Fruit fly (Drosophila melanogaster) whole organism, embryonic: ENCODE data around the gene Cdc5.

ENCODE experiments used
- Atf6 ChIP-seq: fragments of 200-800 bp; sonication (Bioruptor generic); IDR thresholded peaks from 2 replicates; pipeline ENCODE4 v1.3.6; 2022; ENCODE audit warnings: missing biosample characterization, missing genetic modification characterization
- B-H2 ChIP-seq: fragments of 200-800 bp; sonication (Bioruptor generic); optimal IDR thresholded peaks from 2 replicates; lab custom pipeline; 2018; ENCODE audit warnings: missing biosample characterization, mild to moderate bottlenecking, missing genetic modification characterization
- CG10979 ChIP-seq: fragments of 200-800 bp; sonication (Bioruptor generic); optimal IDR thresholded peaks from 2 replicates; lab custom pipeline; 2018; ENCODE audit warnings: missing biosample characterization, mild to moderate bottlenecking, missing genetic modification characterization, moderate library complexity
- CG12071 ChIP-seq: fragments of 200-800 bp; sonication (Bioruptor generic); optimal IDR thresholded peaks from 3 replicates; lab custom pipeline; 2018; ENCODE audit warnings: missing biosample characterization, mild to moderate bottlenecking, missing genetic modification characterization
- CG12659 ChIP-seq: fragments of 200-800 bp; sonication (Bioruptor generic); optimal IDR thresholded peaks from 3 replicates; lab custom pipeline; 2017; ENCODE audit warnings: mild to moderate bottlenecking, missing biosample characterization, missing genetic modification reagents, missing genetic modification characterization
- CG12769 ChIP-seq: fragments of 200-800 bp; sonication (Bioruptor generic); optimal IDR thresholded peaks from 2 replicates; lab custom pipeline; 2019; ENCODE audit warnings: missing biosample characterization, mild to moderate bottlenecking, missing genetic modification characterization, moderate library complexity
- CG13287 ChIP-seq: fragments of 200-800 bp; sonication (Bioruptor generic); IDR thresholded peaks from 2 replicates; pipeline ENCODE4 v1.3.6; 2022; ENCODE audit warnings: missing biosample characterization, missing genetic modification characterization; ENCODE audit not compliant: partially characterized antibody
- CG13424 ChIP-seq: fragments of 200-800 bp; sonication (Bioruptor generic); optimal IDR thresholded peaks from 2 replicates; lab custom pipeline; 2019; ENCODE audit warnings: missing biosample characterization, mild to moderate bottlenecking, missing genetic modification characterization, moderate library complexity
- CG13894 ChIP-seq: fragments of 200-800 bp; sonication (Bioruptor generic); optimal IDR thresholded peaks from 3 replicates; lab custom pipeline; 2018; ENCODE audit warnings: missing biosample characterization, mild to moderate bottlenecking, missing genetic modification characterization, moderate library complexity
- CG14441 ChIP-seq: fragments of 200-800 bp; sonication (Bioruptor generic); IDR thresholded peaks from 2 replicates; pipeline ENCODE4 v1.3.6; 2022; ENCODE audit warnings: missing biosample characterization, missing genetic modification characterization
- CG15514 ChIP-seq: fragments of 200-800 bp; sonication (Bioruptor generic); optimal IDR thresholded peaks from 3 replicates; lab custom pipeline; 2017; ENCODE audit warnings: missing biosample characterization, missing genetic modification characterization, mild to moderate bottlenecking, moderate library complexity, missing genetic modification reagents
- CG16813 ChIP-seq: fragments of 200-800 bp; sonication (Bioruptor generic); IDR thresholded peaks from 3 replicates; pipeline ENCODE4 v1.3.6; 2022; ENCODE audit warnings: missing biosample characterization, missing genetic modification characterization; ENCODE audit not compliant: partially characterized antibody
- CG17359 ChIP-seq: fragments of 200-800 bp; sonication (Bioruptor generic); optimal IDR thresholded peaks from 3 replicates; lab custom pipeline; 2018; ENCODE audit warnings: missing biosample characterization, mild to moderate bottlenecking, missing genetic modification characterization, moderate library complexity
- CG17385 ChIP-seq: fragments of 200-800 bp; sonication (Bioruptor generic); optimal IDR thresholded peaks from 3 replicates; lab custom pipeline; 2018; ENCODE audit warnings: missing biosample characterization, mild to moderate bottlenecking, missing genetic modification characterization
- CG17829 ChIP-seq: fragments of 200-800 bp; optimal IDR thresholded peaks from 2 replicates; lab custom pipeline; 2019; ENCODE audit warnings: missing biosample characterization, mild to moderate bottlenecking, missing genetic modification characterization, moderate library complexity
- CG2120 ChIP-seq: fragments of 200-800 bp; sonication (Bioruptor generic); optimal IDR thresholded peaks from 3 replicates; lab custom pipeline; 2016; ENCODE audit warnings: missing biosample characterization, missing genetic modification characterization
- CG2199 ChIP-seq: fragments of 200-800 bp; sonication (Bioruptor generic); IDR thresholded peaks from 3 replicates; pipeline ENCODE4 v1.3.6; 2022; ENCODE audit warnings: missing biosample characterization, missing genetic modification characterization
- CG32532 ChIP-seq: fragments of 200-800 bp; sonication (Bioruptor generic); IDR thresholded peaks from 2 replicates; pipeline ENCODE4 v1.3.6; 2022; ENCODE audit warnings: missing biosample characterization, missing genetic modification characterization
- CG3281 ChIP-seq: fragments of 200-800 bp; sonication (Bioruptor generic); optimal IDR thresholded peaks from 3 replicates; lab custom pipeline; 2017; ENCODE audit warnings: missing biosample characterization, mild to moderate bottlenecking, missing genetic modification characterization
- CG7987 ChIP-seq: fragments of 200-800 bp; sonication (Bioruptor generic); optimal IDR thresholded peaks from 2 replicates; lab custom pipeline; 2018; ENCODE audit warnings: missing biosample characterization, mild to moderate bottlenecking, missing genetic modification characterization, moderate library complexity
- CG9727 ChIP-seq: fragments of 200-800 bp; sonication (Bioruptor generic); optimal IDR thresholded peaks from 3 replicates; lab custom pipeline; 2017; ENCODE audit warnings: missing biosample characterization, mild to moderate bottlenecking, missing genetic modification characterization
- CHES-1-like ChIP-seq: fragments of 200-800 bp; sonication (Bioruptor generic); optimal IDR thresholded peaks from 2 replicates; lab custom pipeline; 2016; ENCODE audit warnings: missing biosample characterization, missing genetic modification characterization
- Ets65A ChIP-seq: fragments of 200-800 bp; sonication (Bioruptor generic); peaks from one replicate; lab custom pipeline; 2016; ENCODE audit warnings: missing biosample characterization, missing genetic modification characterization
- Fer1 ChIP-seq: fragments of 200-800 bp; sonication (Bioruptor generic); optimal IDR thresholded peaks from 2 replicates; lab custom pipeline; 2017; ENCODE audit warnings: missing biosample characterization, mild to moderate bottlenecking, missing genetic modification characterization
- GATAe ChIP-seq: fragments of 200-800 bp; sonication (Bioruptor generic); conservative IDR thresholded peaks from 2 replicates; pipeline ENCODE4 v1.3.6; 2022; ENCODE audit warnings: missing biosample characterization, missing genetic modification characterization
- HLHmδ ChIP-seq: fragments of 200-800 bp; sonication (Bioruptor generic); optimal IDR thresholded peaks from 2 replicates; lab custom pipeline; 2018; ENCODE audit warnings: missing biosample characterization, mild to moderate bottlenecking, missing genetic modification characterization, moderate library complexity
- Hand ChIP-seq: fragments of 200-800 bp; sonication (Bioruptor generic); optimal IDR thresholded peaks from 2 replicates; lab custom pipeline; 2017; ENCODE audit warnings: mild to moderate bottlenecking, missing biosample characterization, missing genetic modification reagents, missing genetic modification characterization
- Hr39 ChIP-seq: fragments of >200 bp; optimal IDR thresholded peaks from 2 replicates; lab custom pipeline; 2017
- Med ChIP-seq: fragments of 200-800 bp; sonication (Bioruptor generic); peaks from one replicate; lab custom pipeline; 2016; ENCODE audit warnings: missing biosample characterization, missing genetic modification characterization, mild to moderate bottlenecking, inconsistent platforms, moderate library complexity
- Meics ChIP-seq: fragments of 200-800 bp; sonication (Bioruptor generic); optimal IDR thresholded peaks from 2 replicates; lab custom pipeline; 2017; ENCODE audit warnings: missing biosample characterization, mild to moderate bottlenecking, missing genetic modification characterization
- Nf-YC ChIP-seq: fragments of 200-800 bp; optimal IDR thresholded peaks from 3 replicates; lab custom pipeline; 2019; ENCODE audit warnings: missing biosample characterization, mild to moderate bottlenecking, missing genetic modification characterization, moderate library complexity
- Pdp1 ChIP-seq, 2 experiments: fragments of 200-800 bp; sonication (Bioruptor generic); optimal IDR thresholded peaks; 3 replicates each; lab custom pipeline; 2016; ENCODE audit warnings: missing biosample characterization in 2 of 2, missing genetic modification characterization in 2 of 2, mild to moderate bottlenecking in 1 of 2, moderate library complexity in 1 of 2
- az2 ChIP-seq: fragments of 200-800 bp; sonication (Bioruptor generic); optimal IDR thresholded peaks from 3 replicates; lab custom pipeline; 2016; ENCODE audit warnings: missing biosample characterization, missing genetic modification characterization
- caup ChIP-seq: fragments of 200-800 bp; sonication (Bioruptor generic); optimal IDR thresholded peaks from 3 replicates; lab custom pipeline; 2017; ENCODE audit warnings: missing biosample characterization, mild to moderate bottlenecking, missing genetic modification characterization, moderate library complexity; ENCODE audit not compliant: severe bottlenecking
- corto ChIP-seq: fragments of 200-800 bp; sonication (Bioruptor generic); optimal IDR thresholded peaks from 2 replicates; lab custom pipeline; 2016; ENCODE audit warnings: missing biosample characterization, mild to moderate bottlenecking, missing genetic modification characterization, moderate library complexity
- cwo ChIP-seq: fragments of 200-800 bp; sonication (Bioruptor generic); optimal IDR thresholded peaks from 3 replicates; lab custom pipeline; 2017; ENCODE audit warnings: missing biosample characterization, missing genetic modification characterization, mild to moderate bottlenecking, moderate library complexity, missing genetic modification reagents
- dmrt99B ChIP-seq: fragments of 200-800 bp; sonication (Bioruptor generic); optimal IDR thresholded peaks from 2 replicates; lab custom pipeline; 2018; ENCODE audit warnings: missing biosample characterization, mild to moderate bottlenecking, missing genetic modification characterization, moderate library complexity
- grau ChIP-seq: fragments of 200-800 bp; optimal IDR thresholded peaks from 3 replicates; lab custom pipeline; 2019; ENCODE audit warnings: missing biosample characterization, mild to moderate bottlenecking, missing genetic modification characterization, moderate library complexity
- ham ChIP-seq: fragments of 200-800 bp; sonication (Bioruptor generic); IDR thresholded peaks from 2 replicates; pipeline ENCODE4 v1.3.6; 2022; ENCODE audit warnings: missing biosample characterization, missing genetic modification characterization
- jing ChIP-seq: fragments of 200-800 bp; sonication (Bioruptor generic); optimal IDR thresholded peaks from 2 replicates; lab custom pipeline; 2018; ENCODE audit warnings: missing biosample characterization, mild to moderate bottlenecking, missing genetic modification characterization
- lab ChIP-seq: fragments of 200-800 bp; sonication (Bioruptor generic); optimal IDR thresholded peaks from 3 replicates; lab custom pipeline; 2017; ENCODE audit warnings: missing biosample characterization, missing genetic modification characterization, mild to moderate bottlenecking, moderate library complexity, missing genetic modification reagents
- mld ChIP-seq: fragments of 200-800 bp; sonication (Bioruptor generic); IDR thresholded peaks from 3 replicates; pipeline ENCODE4 v1.3.6; 2022; ENCODE audit warnings: missing biosample characterization, missing genetic modification characterization; ENCODE audit not compliant: partially characterized antibody
- salm ChIP-seq: fragments of 200-800 bp; sonication (Bioruptor generic); optimal IDR thresholded peaks from 2 replicates; lab custom pipeline; 2018; ENCODE audit warnings: missing biosample characterization, mild to moderate bottlenecking, missing genetic modification characterization
- seq ChIP-seq: fragments of 200-800 bp; sonication (Bioruptor generic); IDR thresholded peaks from 2 replicates; pipeline ENCODE4 v1.3.6; 2022; ENCODE audit warnings: missing biosample characterization, missing genetic modification characterization
- sob ChIP-seq: fragments of 200-800 bp; sonication (Bioruptor generic); IDR thresholded peaks from 2 replicates; pipeline ENCODE4 v1.3.6; 2022; ENCODE audit warnings: missing biosample characterization, missing genetic modification characterization
- sr ChIP-seq: fragments of 200-800 bp; sonication (Bioruptor generic); IDR thresholded peaks from 3 replicates; pipeline ENCODE4 v1.3.6; 2022; ENCODE audit warnings: missing biosample characterization, missing genetic modification characterization
- sug ChIP-seq: fragments of 200-800 bp; optimal IDR thresholded peaks from 2 replicates; lab custom pipeline; 2019; ENCODE audit warnings: missing biosample characterization, mild to moderate bottlenecking, missing genetic modification characterization, moderate library complexity
- tgo ChIP-seq: fragments of 200-800 bp; sonication (Bioruptor generic); IDR thresholded peaks from 3 replicates; pipeline ENCODE4 v1.3.6; 2022; ENCODE audit warnings: missing biosample characterization, missing genetic modification characterization
- vfl ChIP-seq: fragments of 200-800 bp; sonication (Bioruptor generic); optimal IDR thresholded peaks from 2 replicates; lab custom pipeline; 2016; ENCODE audit warnings: missing biosample characterization, missing genetic modification characterization

Gene Cdc5

dm6 chr3L:339072-339471 lies 22.1 kb downstream of the Cdc5 start (continued):
- peak; percentile 54; the same call in 1 of the 3 replicates for TF ChIP-seq sr (GFP tag; lab: Robert Waterston, UW)
- peak; percentile 44 for TF ChIP-seq Fer1 (GFP tag; lab: Kevin White, UChicago)
- peak; percentile 26; the same call in 1 of the 2 replicates for TF ChIP-seq CG32532 (GFP tag; lab: Robert Waterston, UW)
- peak; percentile 50 for TF ChIP-seq CG12769 (tag; lab: Kevin White, UChicago)
- peak in 1 of 2 experiments; percentile 29 for TF ChIP-seq Pdp1 (GFP tag; optimal IDR thresholded peaks at IDR 0.05; lab: Kevin White, UChicago)
- TF ChIP-seq B-H2 (GFP tag; lab: Kevin White, UChicago) = peak; percentile 21
- TF ChIP-seq CG14441 (GFP tag; lab: Robert Waterston, UW) = 0 out of 2 replicates have a peak, but pooled peaks have one; percentile 10
- TF ChIP-seq caup (GFP tag; lab: Kevin White, UChicago) = peak; percentile 8
- TF ChIP-seq jing (GFP tag; lab: Kevin White, UChicago) = no peak
- TF ChIP-seq CG13894 = peak; percentile 65
- TF ChIP-seq CG12071 = peak; percentile 2
- TF ChIP-seq CG3281 = peak; percentile 15
- TF ChIP-seq CG7987 (GFP tag; lab: Kevin White, UChicago) = no peak
- TF ChIP-seq Nf-YC (tag; lab: Kevin White, UChicago) = peak; percentile 29
- peak; percentile 6 for TF ChIP-seq Meics (GFP tag; lab: Kevin White, UChicago)
- TF ChIP-seq CG13287 (GFP tag; lab: Robert Waterston, UW) = 0 out of 2 replicates have a peak, but pooled peaks have one; percentile 12
- TF ChIP-seq lab (GFP tag; lab: Kevin White, UChicago) = peak; percentile 58
- TF ChIP-seq CG10979 = no peak
- TF ChIP-seq CG16813 (GFP tag; lab: Robert Waterston, UW) = no peak
- TF ChIP-seq seq = no peak
- peak; percentile 3 for TF ChIP-seq CG12659 (GFP tag; lab: Kevin White, UChicago)
- TF ChIP-seq CG2120 (GFP tag; lab: Kevin White, UChicago) = peak; percentile 38
- peak; percentile 21 for TF ChIP-seq CG17359 (tag; lab: Kevin White, UChicago)
- TF ChIP-seq CG17385 (GFP tag; lab: Kevin White, UChicago) = no peak
- TF ChIP-seq salm (tag; lab: Kevin White, UChicago) = no peak
- no peak for TF ChIP-seq corto (GFP tag; lab: Kevin White, UChicago)
- no peak for TF ChIP-seq ham (GFP tag; lab: Robert Waterston, UW)
- TF ChIP-seq HLHmδ = no peak
- peak; percentile 34 for TF ChIP-seq CG15514 (GFP tag; lab: Kevin White, UChicago)
- TF ChIP-seq CG13424 (tag; lab: Kevin White, UChicago) = no peak
- peak; percentile 57 for TF ChIP-seq Ets65A (GFP tag; lab: Kevin White, UChicago)
- TF ChIP-seq grau (tag; lab: Kevin White, UChicago) = peak; percentile 13
- peak; percentile 77 for TF ChIP-seq sug (tag; lab: Kevin White, UChicago)
- 0 out of 3 replicates have a peak, but pooled peaks have one; percentile 7 for TF ChIP-seq CG2199 (GFP tag; lab: Robert Waterston, UW)
- TF ChIP-seq Hand = no peak
- TF ChIP-seq dmrt99B = peak; percentile 9
- 0 out of 2 replicates have a peak, but pooled peaks have one; percentile 22 for TF ChIP-seq sob (GFP tag; lab: Robert Waterston, UW)
- no peak for TF ChIP-seq Hr39 (lab: Kevin White, UChicago)
- peak; percentile 9 for TF ChIP-seq CHES-1-like (GFP tag; lab: Kevin White, UChicago)
- TF ChIP-seq az2 (GFP tag; lab: Kevin White, UChicago) = no peak
- peak; percentile 30 for TF ChIP-seq Med (GFP tag; lab: Kevin White, UChicago)
- TF ChIP-seq vfl (GFP tag; lab: Kevin White, UChicago) = no peak
- peak; percentile 6 for TF ChIP-seq cwo (GFP tag; lab: Kevin White, UChicago)
- TF ChIP-seq CG9727 (GFP tag; lab: Kevin White, UChicago) = no peak
- peak; percentile 4 for TF ChIP-seq CG17829 (tag; lab: Kevin White, UChicago)
- 0 out of 2 replicates have a peak, but pooled peaks have one; percentile 21 for TF ChIP-seq Atf6
- peak; percentile 55; the same call in 1 of the 2 replicates for TF ChIP-seq GATAe (GFP tag; lab: Robert Waterston, UW)
- no peak for TF ChIP-seq tgo (GFP tag; lab: Robert Waterston, UW)
- TF ChIP-seq mld (GFP tag; lab: Robert Waterston, UW) = no peak
